Worm (Caenorhabditis elegans): ENCODE data around the gene F25G6.1.

Gene F25G6.1

ce11 chrV:8545531-8546224 is 29.2 kb upstream of the F25G6.1 start, which contains the start of the genes slc-17.8 and asns-1:
Gene slc-17.8, minus strand, starts transcription at chrV:8545581.
Gene asns-1, plus strand, starts transcription at chrV:8546174.
- TF ChIP-seq R02D3.7 (tag; optimal IDR thresholded peaks at IDR 0.05) (no peak), ztf-11 (tag; optimal IDR thresholded peaks at IDR 0.05) (no peak), nhr-6 (tag; optimal IDR thresholded peaks at IDR 0.05) (no peak), mbf-1 (tag; optimal IDR thresholded peaks at IDR 0.05) (no peak), peb-1 (tag; optimal IDR thresholded peaks at IDR 0.05) (no peak), crh-2 (tag; optimal IDR thresholded peaks at IDR 0.05) (no peak), dmd-4 (tag; optimal IDR thresholded peaks at IDR 0.05) (no peak), nhr-23 (tag; optimal IDR thresholded peaks at IDR 0.05) (no peak)

ce11 chrV:8548989-8549388 is 25.9 kb upstream of the F25G6.1 start, which contains the start of gene stdh-4:
Gene stdh-4, plus strand, starts transcription at chrV:8549289.
- TF ChIP-seq lin-39 (tag; optimal IDR thresholded peaks at IDR 0.05) (no peak), lin-13 (GFP tag; optimal IDR thresholded peaks at IDR 0.05) (no peak), nhr-6 (tag; optimal IDR thresholded peaks at IDR 0.05) (no peak), egl-27 (tag; optimal IDR thresholded peaks at IDR 0.05) (no peak), alr-1 (tag; optimal IDR thresholded peaks at IDR 0.05) (no peak), ZK546.5 (tag; optimal IDR thresholded peaks at IDR 0.05) (no peak), ama-1 (optimal IDR thresholded peaks at IDR 0.05) (no peak), nhr-25 (tag; optimal IDR thresholded peaks at IDR 0.05) (no peak), ceh-16 (tag; optimal IDR thresholded peaks at IDR 0.05) (no peak)

DNA sequence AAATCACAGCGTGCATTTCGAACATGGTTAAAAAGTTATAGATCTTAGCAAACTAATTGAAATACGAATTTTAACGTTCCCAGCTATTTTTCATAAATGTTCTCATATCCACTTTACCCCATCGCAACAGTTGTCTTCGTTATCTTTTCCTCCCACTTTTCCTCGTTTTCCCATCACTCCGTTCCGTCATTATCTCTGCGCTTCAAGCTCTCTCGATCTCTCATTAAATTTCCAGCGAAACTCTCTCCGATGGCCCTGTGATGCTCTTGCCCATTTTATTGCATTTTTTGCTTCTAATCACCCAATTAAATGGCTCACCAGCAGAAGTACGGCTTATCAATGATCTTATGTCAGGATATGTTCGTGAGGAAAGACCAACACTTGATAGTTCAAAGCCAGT is 22.4 kb upstream of the F25G6.1 start, which contains the start of gene acr-15:
Gene acr-15 (plus strand): TSS at position 236 of the 400 bp plus-strand sequence.
- TF ChIP-seq unc-62 (GFP tag; optimal IDR thresholded peaks at IDR 0.05) = no peak
- no peak for TF ChIP-seq F13H6.1 (tag; optimal IDR thresholded peaks at IDR 0.05)
- no peak for TF ChIP-seq ztf-11 (tag; optimal IDR thresholded peaks at IDR 0.05)
- no peak for TF ChIP-seq lsy-2 (tag; optimal IDR thresholded peaks at IDR 0.05)
- TF ChIP-seq sma-9 (GFP tag; optimal IDR thresholded peaks at IDR 0.05) = peak; percentile 24
- no peak for TF ChIP-seq sma-9 (tag; optimal IDR thresholded peaks at IDR 0.05)
- TF ChIP-seq blmp-1 (tag; optimal IDR thresholded peaks at IDR 0.05; ENCODE audit: insufficient read depth) = no peak
- no peak for TF ChIP-seq gmeb-1 (tag; optimal IDR thresholded peaks at IDR 0.05)
- TF ChIP-seq unc-55 (GFP tag; optimal IDR thresholded peaks at IDR 0.05) = no peak

DNA sequence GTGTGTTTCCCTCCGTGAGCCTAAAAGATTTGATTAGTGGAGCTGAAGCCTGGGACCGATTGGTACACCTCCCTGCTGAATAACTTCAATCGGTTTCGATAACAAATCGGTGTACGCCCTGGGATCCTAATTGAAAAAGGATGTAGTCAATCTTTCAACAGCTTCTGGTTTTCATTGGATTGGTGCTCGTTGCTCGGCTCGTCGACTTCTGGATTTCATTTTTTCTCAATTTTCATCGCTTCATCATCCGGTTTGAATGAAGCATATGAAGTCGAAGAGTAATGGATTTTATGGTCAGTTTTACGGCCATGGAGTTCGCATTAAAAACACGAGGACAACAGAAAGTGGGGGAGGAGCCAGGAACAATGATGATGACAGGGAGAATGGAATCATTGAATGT is 18.9 kb upstream of the F25G6.1 start:
- TF ChIP-seq ceh-82 (tag; optimal IDR thresholded peaks at IDR 0.05) (no peak), sma-9 (GFP tag; optimal IDR thresholded peaks at IDR 0.05) (no peak), sma-9 (tag; optimal IDR thresholded peaks at IDR 0.05) (no peak), C34F6.9 (tag; optimal IDR thresholded peaks at IDR 0.05) (no peak), nhr-25 (tag; optimal IDR thresholded peaks at IDR 0.05) (no peak), nhr-10 (tag; optimal IDR thresholded peaks at IDR 0.05) (no peak), unc-62 (GFP tag; optimal IDR thresholded peaks at IDR 0.05) (no peak), sma-3 (GFP tag; optimal IDR thresholded peaks at IDR 0.05) (no peak), ztf-1 (GFP tag; conservative IDR thresholded peaks at IDR 0.05) (no peak), zag-1 (tag; optimal IDR thresholded peaks at IDR 0.05) (no peak), mdl-1 (tag; optimal IDR thresholded peaks at IDR 0.05) (no peak), ztf-4 (tag; optimal IDR thresholded peaks at IDR 0.05) (no peak), ztf-11 (tag; optimal IDR thresholded peaks at IDR 0.05) (no peak), nhr-23 (tag; optimal IDR thresholded peaks at IDR 0.05) (no peak)

- TF ChIP-seq ztf-4 (tag; optimal IDR thresholded peaks at IDR 0.05) = no peak
- no peak for TF ChIP-seq nhr-77 (tag; optimal IDR thresholded peaks at IDR 0.05)
- TF ChIP-seq ZK546.5 (tag; optimal IDR thresholded peaks at IDR 0.05) = no peak
- TF ChIP-seq Y55F3AM.14 (GFP tag; optimal IDR thresholded peaks at IDR 0.05) = no peak
- no peak for TF ChIP-seq elt-1 (tag; optimal IDR thresholded peaks at IDR 0.05)
- no peak for TF ChIP-seq unc-39 (tag; optimal IDR thresholded peaks at IDR 0.05)
- TF ChIP-seq ceh-82 (tag; optimal IDR thresholded peaks at IDR 0.05) = no peak
- TF ChIP-seq skn-1 (tag; optimal IDR thresholded peaks at IDR 0.05) = no peak
- TF ChIP-seq nhr-237 (tag; optimal IDR thresholded peaks at IDR 0.05) = no peak
These were observed 13.9 kb upstream of the F25G6.1 start, which contains the start of gene acr-16 for ce11 chrV:8560916-8561315. Gene acr-16, plus strand, starts transcription at chrV:8561216.
